Worm (Caenorhabditis elegans): ENCODE data around the gene Y57G11C.20.

The Y57G11C.20 gene

ce11 chrIV:14872320-14872719, 29.2 kb downstream of the Y57G11C.20 start (continued):
- TF ChIP-seq nhr-48 (tag; optimal IDR thresholded peaks at IDR 0.05): peak; percentile 27
- TF ChIP-seq snpc-4 (tag; optimal IDR thresholded peaks at IDR 0.05): no peak
- TF ChIP-seq nhr-10 (tag; optimal IDR thresholded peaks at IDR 0.05): no peak

- TF ChIP-seq hif-1 (tag; optimal IDR thresholded peaks at IDR 0.05) (peak in 1 of 2 experiments; percentile 17), lsy-2 (tag; optimal IDR thresholded peaks at IDR 0.05) (peak in 1 of 2 experiments; percentile 61), nhr-48 (tag; optimal IDR thresholded peaks at IDR 0.05) (peak; percentile 41), T20F7.1 (GFP tag; optimal IDR thresholded peaks at IDR 0.05) (peak; percentile 10), dpl-1 (GFP tag; optimal IDR thresholded peaks at IDR 0.05) (no peak), hlh-30 (tag; optimal IDR thresholded peaks at IDR 0.05; ENCODE audit: insufficient read depth) (peak; percentile 41), skn-1 (tag; optimal IDR thresholded peaks at IDR 0.05) (no peak), mep-1 (tag; optimal IDR thresholded peaks at IDR 0.05) (peak; percentile 66), tra-1 (GFP tag; IDR thresholded peaks at IDR 0.05) (no peak), vab-7 (GFP tag; IDR thresholded peaks at IDR 0.05) (no peak), mes-2 (tag; optimal IDR thresholded peaks at IDR 0.05; ENCODE audit: poor library complexity, severe bottlenecking) (peak; percentile 61), Y105C5A.15 (GFP tag; IDR thresholded peaks at IDR 0.05) (0 out of 2 replicates have a peak, but pooled peaks have one; percentile 25), daf-16 (GFP tag; optimal IDR thresholded peaks at IDR 0.05) (peak in 1 of 2 experiments; percentile 12), daf-16 (tag; optimal IDR thresholded peaks at IDR 0.05) (peak; percentile 98), mxl-3 (GFP tag; optimal IDR thresholded peaks at IDR 0.05) (peak; percentile 13), F10B5.3 (tag; optimal IDR thresholded peaks at IDR 0.05) (no peak), pqm-1 (tag; optimal IDR thresholded peaks at IDR 0.05) (peak; percentile 82), madf-5 (GFP tag; IDR thresholded peaks at IDR 0.05) (0 out of 4 replicates have a peak, but pooled peaks of 1 of the 2 experiments have one; percentile 12), mxl-2 (GFP tag; conservative IDR thresholded peaks at IDR 0.05) (0 out of 2 replicates have a peak, but pooled peaks have one; percentile 43), R02D3.7 (tag; optimal IDR thresholded peaks at IDR 0.05) (no peak), snpc-1.2 (GFP tag; IDR thresholded peaks at IDR 0.05) (peak; percentile 98), mdl-1 (tag; optimal IDR thresholded peaks at IDR 0.05) (peak in 1 of 2 experiments; percentile 72), nhr-6 (tag; optimal IDR thresholded peaks at IDR 0.05) (peak; percentile 80), ztf-7 (tag; optimal IDR thresholded peaks at IDR 0.05) (peak; percentile 46), jun-1 (tag; optimal IDR thresholded peaks at IDR 0.05) (peak; percentile 10), nhr-28 (tag; optimal IDR thresholded peaks at IDR 0.05) (peak; percentile 81), ces-1 (GFP tag; optimal IDR thresholded peaks at IDR 0.05) (no peak), lin-1 (GFP tag; IDR thresholded peaks at IDR 0.05) (0 out of 2 replicates have a peak, but pooled peaks have one; percentile 18), lin-38 (GFP tag; IDR thresholded peaks at IDR 0.05) (peak; percentile 43), lin-15B (tag; optimal IDR thresholded peaks at IDR 0.05) (no peak), aha-1 (tag) (peak; percentile 95), pha-4 (GFP tag; IDR thresholded peaks at IDR 0.05) (no peak), pha-4 (tag; optimal IDR thresholded peaks at IDR 0.05) (peak; percentile 49), unc-62 (GFP tag; optimal IDR thresholded peaks at IDR 0.05 in 1 of 2) (peak in 1 of 2 experiments; percentile 97), unc-62 (tag; optimal IDR thresholded peaks at IDR 0.05) (no peak), F49E8.2 (tag; optimal IDR thresholded peaks at IDR 0.05; ENCODE audit: borderline replicate concordance) (peak; percentile 12), ctbp-1 (GFP tag; IDR thresholded peaks at IDR 0.05) (no peak), rbr-2 (tag; optimal IDR thresholded peaks at IDR 0.05) (peak; percentile 30), nhr-11 (tag; optimal IDR thresholded peaks at IDR 0.05) (no peak), nhr-102 (tag; optimal IDR thresholded peaks at IDR 0.05) (peak; percentile 30), hlh-11 (tag; optimal IDR thresholded peaks at IDR 0.05) (peak; percentile 78), D1046.2 (GFP tag; IDR thresholded peaks at IDR 0.05) (no peak), Y48G9A.11 (GFP tag; IDR thresholded peaks at IDR 0.05) (0 out of 2 replicates have a peak, but pooled peaks have one; percentile 37), zag-1 (tag; optimal IDR thresholded peaks at IDR 0.05) (no peak), dve-1 (tag; optimal IDR thresholded peaks at IDR 0.05; ENCODE audit: insufficient read depth) (peak; percentile 93), lir-3 (tag; optimal IDR thresholded peaks at IDR 0.05) (no peak)
Measured at ce11 chrIV:14874926-14875570, 31.9 kb downstream of the Y57G11C.20 start.

Measured in whole organism, L4 larva.